Worm (Caenorhabditis elegans) whole organism, L1 larva: ENCODE results near the gene nhr-109.

Experiments
- C04F5.9 ChIP-seq: sonication (generic microtip); optimal IDR thresholded peaks from 2 replicates; lab custom pipeline; 2016; ENCODE audit warnings: missing genetic modification characterization, missing compliant biosample characterization
- aly-2 ChIP-seq: fragments of 150-350 bp; optimal IDR thresholded peaks from 2 replicates; lab custom pipeline; 2014; ENCODE audit warnings: missing biosample characterization, missing genetic modification characterization
- ceh-82 ChIP-seq, 3 experiments: fragments of 150-350 bp in 1 of 3; sonication (generic microtip) in 2 of 3; optimal IDR thresholded peaks; 2 replicates each; lab custom pipeline; 2014 to 2017; ENCODE audit warnings: missing biosample characterization in 3 of 3, missing genetic modification characterization in 3 of 3
- ces-1 ChIP-seq: fragments of 150-350 bp; optimal IDR thresholded peaks from 2 replicates; lab custom pipeline; 2014; ENCODE audit warnings: missing biosample characterization, missing genetic modification reagents, missing genetic modification characterization
- dpl-1 ChIP-seq, 3 experiments: fragments of 150-350 bp in 2 of 3; sonication (generic microtip) in 1 of 3; optimal IDR thresholded peaks; 2 replicates each; lab custom pipeline; 2014 to 2017; ENCODE audit warnings: missing biosample characterization in 3 of 3, missing genetic modification characterization in 3 of 3, missing genetic modification reagents in 3 of 3
- efl-1 ChIP-seq, 4 experiments: fragments of 150-350 bp; optimal IDR thresholded peaks in 3 of 4; peaks in 1 of 4; 1 replicate in 1 of 4; 2 replicates in 3 of 4; lab custom pipeline; 2014; ENCODE audit warnings: missing biosample characterization in 2 of 4, missing genetic modification characterization in 2 of 4, missing genetic modification reagents in 2 of 4
- elt-3 ChIP-seq, 6 experiments: fragments of 150-350 bp in 1 of 6; sonication (generic microtip); optimal IDR thresholded peaks; 2 replicates each; lab custom pipeline; 2017 to 2018; ENCODE audit warnings: missing biosample characterization in 6 of 6, missing genetic modification characterization in 6 of 6, inconsistent platforms in 1 of 6
- fkh-4 ChIP-seq: sonication (generic microtip); optimal IDR thresholded peaks from 2 replicates; lab custom pipeline; 2016; ENCODE audit warnings: missing compliant biosample characterization, missing genetic modification characterization, borderline replicate concordance
- fkh-8 ChIP-seq: sonication (generic microtip); optimal IDR thresholded peaks from 2 replicates; lab custom pipeline; 2016; ENCODE audit warnings: mild to moderate bottlenecking, missing genetic modification characterization, missing compliant biosample characterization
- grh-1 ChIP-seq: fragments of 200-800 bp; sonication (Bioruptor generic); IDR thresholded peaks from 2 replicates; pipeline ENCODE4 v1.3.6; 2022; ENCODE audit warnings: missing genetic modification reagents, missing genetic modification characterization, missing compliant biosample characterization
- hlh-17 ChIP-seq: fragments of 200-800 bp; sonication (Bioruptor generic); optimal IDR thresholded peaks from 2 replicates; lab custom pipeline; 2018; ENCODE audit warnings: missing genetic modification characterization, mild to moderate bottlenecking, missing compliant biosample characterization, moderate library complexity, borderline replicate concordance
- hlh-4 ChIP-seq: sonication (generic microtip); optimal IDR thresholded peaks from 2 replicates; lab custom pipeline; 2016; ENCODE audit warnings: mild to moderate bottlenecking, missing genetic modification characterization, missing compliant biosample characterization
- isw-1 ChIP-seq: fragments of 200-800 bp; sonication (Bioruptor generic); IDR thresholded peaks from 2 replicates; pipeline ENCODE4 v1.3.6; 2022; ENCODE audit warnings: missing genetic modification characterization, missing compliant biosample characterization
- lin-14 ChIP-seq: fragments of 200-800 bp; sonication (Bioruptor generic); optimal IDR thresholded peaks from 2 replicates; lab custom pipeline; 2018; ENCODE audit warnings: mild to moderate bottlenecking, missing genetic modification characterization, moderate library complexity, missing compliant biosample characterization
- lin-15B ChIP-seq: fragments of 150-350 bp; sonication (generic microtip); optimal IDR thresholded peaks from 3 replicates; lab custom pipeline; 2014; ENCODE audit warnings: missing biosample characterization, missing genetic modification characterization
- lin-35 ChIP-seq, 2 experiments: fragments of 150-350 bp; optimal IDR thresholded peaks; 2 replicates each; lab custom pipeline; 2014; ENCODE audit warnings: missing biosample characterization in 2 of 2, missing genetic modification characterization in 2 of 2, missing genetic modification reagents in 2 of 2
- lir-3 ChIP-seq: sonication (generic microtip); optimal IDR thresholded peaks from 2 replicates; lab custom pipeline; 2016; ENCODE audit warnings: mild to moderate bottlenecking, missing genetic modification characterization, moderate library complexity, missing compliant biosample characterization; ENCODE audit not compliant: poor library complexity
- lsy-2 ChIP-seq, 2 experiments: fragments of 150-350 bp; optimal IDR thresholded peaks; 2 replicates each; lab custom pipeline; 2014; ENCODE audit warnings: missing biosample characterization in 2 of 2, missing genetic modification characterization in 2 of 2
- mab-9 ChIP-seq: fragments of 200-800 bp; sonication (Bioruptor generic); IDR thresholded peaks from 2 replicates; pipeline ENCODE4 v1.3.6; 2022; ENCODE audit warnings: missing genetic modification reagents, missing genetic modification characterization, missing compliant biosample characterization
- mdl-1 ChIP-seq, 2 experiments: fragments of 150-350 bp; optimal IDR thresholded peaks; 2 replicates each; lab custom pipeline; 2014 to 2017; ENCODE audit warnings: missing biosample characterization in 2 of 2, missing genetic modification characterization in 2 of 2, inconsistent platforms in 1 of 2
- mef-2 ChIP-seq: fragments of 150-350 bp; optimal IDR thresholded peaks from 2 replicates; lab custom pipeline; 2014; ENCODE audit warnings: missing biosample characterization, missing genetic modification characterization
- mep-1 ChIP-seq: fragments of 150-350 bp; optimal IDR thresholded peaks from 2 replicates; lab custom pipeline; 2014; ENCODE audit warnings: missing biosample characterization, missing genetic modification characterization
- nhr-12 ChIP-seq: sonication (generic microtip); optimal IDR thresholded peaks from 2 replicates; lab custom pipeline; 2017; ENCODE audit warnings: missing biosample characterization, missing genetic modification characterization
- nhr-20 ChIP-seq: sonication (generic microtip); optimal IDR thresholded peaks from 2 replicates; lab custom pipeline; 2016; ENCODE audit warnings: mild to moderate bottlenecking, missing genetic modification characterization, missing compliant biosample characterization
- nhr-47 ChIP-seq: sonication (generic microtip); optimal IDR thresholded peaks from 2 replicates; lab custom pipeline; 2016; ENCODE audit warnings: mild to moderate bottlenecking, missing genetic modification characterization, moderate library complexity, missing compliant biosample characterization
- nhr-71 ChIP-seq: sonication (generic microtip); optimal IDR thresholded peaks from 2 replicates; lab custom pipeline; 2016; ENCODE audit warnings: mild to moderate bottlenecking, missing genetic modification characterization, moderate library complexity, missing compliant biosample characterization
- nhr-76 ChIP-seq: sonication (generic microtip); optimal IDR thresholded peaks from 2 replicates; lab custom pipeline; 2017; ENCODE audit warnings: missing biosample characterization, missing genetic modification characterization
- nhr-85 ChIP-seq: sonication (generic microtip); peaks from one replicate; lab custom pipeline; 2016; ENCODE audit warnings: missing genetic modification characterization, inconsistent platforms, missing compliant biosample characterization
- nhr-90 ChIP-seq: sonication (generic microtip); optimal IDR thresholded peaks from 2 replicates; lab custom pipeline; 2016; ENCODE audit warnings: mild to moderate bottlenecking, missing genetic modification characterization, missing compliant biosample characterization; ENCODE audit not compliant: poor library complexity
- pax-3 ChIP-seq: fragments of 200-800 bp; sonication (Bioruptor generic); optimal IDR thresholded peaks from 2 replicates; lab custom pipeline; 2018; ENCODE audit warnings: mild to moderate bottlenecking, missing genetic modification characterization, moderate library complexity, missing compliant biosample characterization
- snu-23 ChIP-seq: sonication (generic microtip); optimal IDR thresholded peaks from 2 replicates; lab custom pipeline; 2016; ENCODE audit warnings: missing genetic modification characterization, missing compliant biosample characterization
- sup-37 ChIP-seq: fragments of 200-800 bp; sonication (Bioruptor generic); optimal IDR thresholded peaks from 2 replicates; lab custom pipeline; 2018; ENCODE audit warnings: mild to moderate bottlenecking, missing genetic modification characterization, missing compliant biosample characterization
- swsn-7 ChIP-seq: sonication (generic microtip); optimal IDR thresholded peaks from 2 replicates; lab custom pipeline; 2016; ENCODE audit warnings: missing genetic modification characterization, missing compliant biosample characterization
- tbx-2 ChIP-seq: sonication (generic microtip); optimal IDR thresholded peaks from 2 replicates; lab custom pipeline; 2016; ENCODE audit warnings: missing genetic modification characterization, missing compliant biosample characterization
- unc-130 ChIP-seq: fragments of 150-350 bp; optimal IDR thresholded peaks from 2 replicates; lab custom pipeline; 2017; ENCODE audit warnings: missing biosample characterization, missing genetic modification characterization, inconsistent platforms
- unc-86 ChIP-seq: sonication (generic microtip); optimal IDR thresholded peaks from 2 replicates; lab custom pipeline; 2016; ENCODE audit warnings: missing genetic modification characterization, missing compliant biosample characterization
- vab-15 ChIP-seq: sonication (generic microtip); optimal IDR thresholded peaks from 2 replicates; lab custom pipeline; 2017; ENCODE audit warnings: missing genotype, mild to moderate bottlenecking, missing genetic modification characterization, missing compliant biosample characterization
- xbp-1 ChIP-seq: sonication (generic microtip); optimal IDR thresholded peaks from 2 replicates; lab custom pipeline; 2016; ENCODE audit warnings: missing genetic modification characterization, missing compliant biosample characterization

The nhr-109 gene

DNA sequence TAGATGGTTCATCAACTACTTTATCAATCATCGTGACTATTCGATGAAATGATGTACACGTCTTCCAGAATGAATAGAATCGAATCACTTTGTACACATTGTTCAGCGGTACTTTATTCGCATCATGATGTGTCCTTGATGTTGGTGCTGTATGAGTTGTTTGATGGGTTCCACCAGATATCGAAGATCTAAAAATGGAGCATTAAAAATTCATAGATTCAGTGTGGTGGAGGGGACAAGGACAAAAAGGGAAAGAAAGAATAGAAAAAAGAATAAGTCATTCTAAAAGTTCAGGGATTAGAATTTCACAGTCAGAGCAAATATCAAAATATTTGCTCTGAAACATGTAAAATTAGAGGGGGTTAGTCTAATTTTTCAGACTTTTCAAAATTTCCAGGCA, 11.6 kb downstream of the nhr-109 start:
- TF ChIP-seq nhr-85 (tag; lab: Kevin White, UChicago) (no peak), hlh-4 (tag; lab: Kevin White, UChicago) (no peak), vab-15 (tag; lab: Kevin White, UChicago) (no peak), mab-9 (no peak), C04F5.9 (tag; lab: Kevin White, UChicago) (no peak), elt-3 (tag; optimal IDR thresholded peaks at IDR 0.05; lab: Kevin White, UChicago) (no peak), lir-3 (tag; lab: Kevin White, UChicago) (no peak), nhr-76 (tag; lab: Kevin White, UChicago) (no peak)

- TF ChIP-seq nhr-85 (tag; lab: Kevin White, UChicago), result no peak
Observed at ce11 chrII:4453051-4453450, 19.9 kb downstream of the nhr-109 start, which contains the start of gene twk-2. Gene twk-2, minus strand, starts transcription at chrII:4453151.

ce11 chrII:4453453-4453852, 20.3 kb downstream of the nhr-109 start:
- no peak for TF ChIP-seq unc-130 (tag; lab: Kevin White, UChicago)
- TF ChIP-seq lin-14 (GFP tag; lab: Kevin White, UChicago), result peak; percentile 60
- no peak for TF ChIP-seq sup-37 (GFP tag; lab: Kevin White, UChicago)
- peak in 1 of 3 experiments; percentile 35 for TF ChIP-seq dpl-1 (GFP tag; optimal IDR thresholded peaks at IDR 0.05; lab: Kevin White, UChicago)
- peak in 1 of 2 experiments; percentile 34 for TF ChIP-seq lin-35 (GFP tag; optimal IDR thresholded peaks at IDR 0.05; lab: Kevin White, UChicago)
- no peak for TF ChIP-seq efl-1 (optimal IDR thresholded peaks at IDR 0.05; lab: Kevin White, UChicago)
- TF ChIP-seq efl-1 (GFP tag; optimal IDR thresholded peaks at IDR 0.05 in 1 of 2; lab: Kevin White, UChicago), result peak; percentile 13 to 56
- no peak for TF ChIP-seq lsy-2 (tag; optimal IDR thresholded peaks at IDR 0.05; lab: Kevin White, UChicago)
- TF ChIP-seq unc-86 (tag; lab: Kevin White, UChicago), result peak; percentile 55
- TF ChIP-seq, all 84 proteins: peak for 5

DNA sequence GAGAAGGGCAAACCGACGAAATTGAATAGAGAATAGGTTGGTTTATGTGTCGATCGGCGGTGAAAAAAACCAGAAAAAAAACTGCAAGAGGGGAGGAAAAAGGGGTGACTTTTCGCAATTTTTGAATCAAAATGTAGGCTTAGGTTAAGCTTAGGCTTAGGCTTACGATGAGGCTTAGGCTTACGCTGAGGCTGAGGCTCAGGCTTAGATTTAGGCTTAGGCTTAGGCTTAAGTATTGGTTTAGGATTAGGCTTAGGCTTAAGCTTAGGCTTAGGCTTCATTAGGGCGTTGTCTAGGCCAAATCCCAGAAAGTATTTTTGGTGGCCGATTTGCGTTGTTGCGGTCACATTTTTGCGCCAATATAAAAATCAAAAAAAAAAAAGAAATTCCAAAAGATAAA, 21.7 kb downstream of the nhr-109 start:
- TF ChIP-seq hlh-17 (no peak), nhr-12 (no peak), nhr-20 (tag; lab: Kevin White, UChicago) (no peak), fkh-4 (tag; lab: Kevin White, UChicago) (no peak), lin-15B (tag; lab: Kevin White, UChicago) (no peak), mdl-1 (tag; optimal IDR thresholded peaks at IDR 0.05; lab: Kevin White, UChicago) (no peak), ceh-82 (tag; optimal IDR thresholded peaks at IDR 0.05; lab: Kevin White, UChicago) (no peak)

DNA sequence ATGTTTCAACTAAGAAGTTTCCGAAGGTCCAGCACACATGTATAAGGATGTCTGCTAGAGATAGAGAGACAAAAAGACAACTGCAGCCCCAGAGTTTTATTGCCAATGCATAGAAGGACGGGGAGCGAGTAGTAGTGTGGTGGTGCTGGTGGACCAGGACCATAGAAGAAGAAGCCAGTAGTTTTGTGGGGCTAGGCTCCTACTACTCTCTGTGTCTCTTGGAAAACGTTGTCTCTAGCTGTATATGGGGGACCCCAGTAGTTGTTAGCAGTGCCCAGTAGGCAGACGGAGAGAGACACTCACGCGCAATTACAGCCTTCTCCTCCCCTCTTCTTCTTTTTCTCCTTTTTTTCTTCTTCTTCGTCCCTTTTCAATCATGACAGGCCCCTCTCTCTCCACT, 22.9 kb downstream of the nhr-109 start:
- TF ChIP-seq efl-1 (optimal IDR thresholded peaks at IDR 0.05; lab: Kevin White, UChicago), result peak in 1 of 2 experiments; percentile 13
- TF ChIP-seq efl-1 (GFP tag; optimal IDR thresholded peaks at IDR 0.05 in 1 of 2; lab: Kevin White, UChicago), result no peak
- TF ChIP-seq nhr-90, result no peak
- no peak for TF ChIP-seq xbp-1
- TF ChIP-seq hlh-17, result no peak
- no peak for TF ChIP-seq aly-2
- peak in 2 of 3 experiments; percentile 22 to 61 for TF ChIP-seq ceh-82 (tag; optimal IDR thresholded peaks at IDR 0.05; lab: Kevin White, UChicago)
- peak; percentile 39 for TF ChIP-seq nhr-47 (tag; lab: Kevin White, UChicago)
- TF ChIP-seq nhr-71, result peak; percentile 40
- peak; percentile 37 for TF ChIP-seq snu-23
- TF ChIP-seq mef-2 (tag; lab: Kevin White, UChicago), result no peak
- TF ChIP-seq mab-9, result peak; percentile 64; the same call in 1 of the 2 replicates
- TF ChIP-seq tbx-2, result peak; percentile 48
- TF ChIP-seq grh-1 (GFP tag; lab: Robert Waterston, UW), result no peak
- peak; percentile 30 for TF ChIP-seq fkh-8 (tag; lab: Kevin White, UChicago)
- peak in 1 of 2 experiments; percentile 22 for TF ChIP-seq lin-35 (GFP tag; optimal IDR thresholded peaks at IDR 0.05; lab: Kevin White, UChicago)
- TF ChIP-seq lin-14 (GFP tag; lab: Kevin White, UChicago), result peak; percentile 82
- TF ChIP-seq mep-1 (tag; lab: Kevin White, UChicago), result no peak
- no peak for TF ChIP-seq dpl-1 (GFP tag; optimal IDR thresholded peaks at IDR 0.05; lab: Kevin White, UChicago)
- no peak for TF ChIP-seq nhr-76 (tag; lab: Kevin White, UChicago)
- TF ChIP-seq isw-1, result peak; percentile 23
- peak; percentile 68 for TF ChIP-seq unc-86 (tag; lab: Kevin White, UChicago)
- TF ChIP-seq pax-3 (tag; lab: Kevin White, UChicago), result no peak
- peak; percentile 18 for TF ChIP-seq ces-1 (GFP tag; lab: Kevin White, UChicago)
- TF ChIP-seq lsy-2 (tag; optimal IDR thresholded peaks at IDR 0.05; lab: Kevin White, UChicago), result peak in 1 of 2 experiments; percentile 30
- no peak for TF ChIP-seq lin-15B (tag; lab: Kevin White, UChicago)
- peak; percentile 47 for TF ChIP-seq swsn-7 (tag; lab: Kevin White, UChicago)
